Worm (Caenorhabditis elegans) whole organism, late embryonic: ENCODE measurements around the gene catp-5.
A peak's percentile ranks its signal among the peaks of the same experiment; 100 is the strongest.

Experiments used
- F13H6.1 ChIP-seq: sonication (generic microtip); optimal IDR thresholded peaks from 2 replicates; lab custom pipeline; 2016; ENCODE audit warnings: missing genetic modification characterization, missing compliant biosample characterization
- K09A11.1 ChIP-seq: sonication (generic microtip); optimal IDR thresholded peaks from 2 replicates; lab custom pipeline; 2017; ENCODE audit warnings: antibody characterized with exemption, mild to moderate bottlenecking, missing genetic modification characterization, missing compliant biosample characterization; ENCODE audit not compliant: insufficient read depth
- Y22D7AL.16 ChIP-seq: sonication (generic microtip); optimal IDR thresholded peaks from 2 replicates; lab custom pipeline; 2016; ENCODE audit warnings: missing genetic modification characterization, missing compliant biosample characterization
- ama-1 ChIP-seq: fragments of 150-350 bp; optimal IDR thresholded peaks from 2 replicates; lab custom pipeline; 2014
- ceh-14 ChIP-seq: sonication (generic microtip); optimal IDR thresholded peaks from 2 replicates; lab custom pipeline; 2016; ENCODE audit warnings: missing genotype, missing genetic modification characterization, missing compliant biosample characterization
- ceh-2 ChIP-seq: sonication (generic microtip); optimal IDR thresholded peaks from 2 replicates; lab custom pipeline; 2016; ENCODE audit warnings: missing genotype, missing genetic modification characterization, missing compliant biosample characterization
- ceh-30 ChIP-seq: fragments of 150-350 bp; optimal IDR thresholded peaks from 2 replicates; lab custom pipeline; 2014; ENCODE audit warnings: missing biosample characterization, missing genetic modification characterization
- ceh-45 ChIP-seq: fragments of 200-800 bp; sonication (Bioruptor generic); IDR thresholded peaks from 2 replicates; pipeline ENCODE4 v1.3.6; 2022; ENCODE audit warnings: missing genetic modification reagents, missing genetic modification characterization, missing compliant biosample characterization
- ceh-6 ChIP-seq: fragments of 200-800 bp; sonication (Bioruptor generic); optimal IDR thresholded peaks from 2 replicates; lab custom pipeline; 2018; ENCODE audit warnings: mild to moderate bottlenecking, missing genetic modification characterization, missing compliant biosample characterization
- ceh-9 ChIP-seq: sonication (generic microtip); optimal IDR thresholded peaks from 2 replicates; lab custom pipeline; 2016; ENCODE audit warnings: mild to moderate bottlenecking, missing genetic modification characterization, inconsistent platforms, missing compliant biosample characterization
- elt-4 ChIP-seq: sonication (generic microtip); optimal IDR thresholded peaks from 2 replicates; lab custom pipeline; 2016; ENCODE audit warnings: missing genetic modification characterization, missing compliant biosample characterization
- eyg-1 ChIP-seq: sonication (generic microtip); optimal IDR thresholded peaks from 2 replicates; lab custom pipeline; 2016; ENCODE audit warnings: missing genotype, missing genetic modification characterization, missing compliant biosample characterization
- fkh-10 ChIP-seq: fragments of 150-350 bp; optimal IDR thresholded peaks from 2 replicates; lab custom pipeline; 2014; ENCODE audit warnings: missing biosample characterization, missing genetic modification reagents, missing genetic modification characterization
- hlh-13 ChIP-seq: fragments of 200-800 bp; sonication (Bioruptor generic); optimal IDR thresholded peaks from 2 replicates; lab custom pipeline; 2018; ENCODE audit warnings: mild to moderate bottlenecking, missing genetic modification characterization, missing compliant biosample characterization
- hlh-30 ChIP-seq: sonication (generic microtip); optimal IDR thresholded peaks from 2 replicates; lab custom pipeline; 2017; ENCODE audit warnings: antibody characterized with exemption, missing genetic modification characterization, missing compliant biosample characterization; ENCODE audit not compliant: insufficient read depth
- hlh-6 ChIP-seq: sonication (generic microtip); optimal IDR thresholded peaks from 2 replicates; lab custom pipeline; 2016; ENCODE audit warnings: missing genotype, missing genetic modification characterization, missing compliant biosample characterization
- hlh-8 ChIP-seq: sonication (generic microtip); optimal IDR thresholded peaks from 2 replicates; lab custom pipeline; 2016; ENCODE audit warnings: missing genotype, missing genetic modification characterization, missing compliant biosample characterization
- lin-11 ChIP-seq: fragments of 200-800 bp; sonication (Bioruptor generic); optimal IDR thresholded peaks from 2 replicates; lab custom pipeline; 2018; ENCODE audit warnings: mild to moderate bottlenecking, missing genetic modification characterization, missing compliant biosample characterization
- madf-2 ChIP-seq: sonication (generic microtip); optimal IDR thresholded peaks from 2 replicates; lab custom pipeline; 2017; ENCODE audit warnings: missing genetic modification characterization, missing compliant biosample characterization
- mec-3 ChIP-seq: sonication (generic microtip); optimal IDR thresholded peaks from 2 replicates; lab custom pipeline; 2016; ENCODE audit warnings: borderline replicate concordance, missing genetic modification characterization, missing compliant biosample characterization
- nfya-1 ChIP-seq: sonication (generic microtip); optimal IDR thresholded peaks from 2 replicates; lab custom pipeline; 2017; ENCODE audit warnings: missing genetic modification characterization, mild to moderate bottlenecking, missing compliant biosample characterization, antibody characterized with exemption, moderate library complexity
- odd-2 ChIP-seq: sonication (generic microtip); optimal IDR thresholded peaks from 2 replicates; lab custom pipeline; 2017; ENCODE audit warnings: antibody characterized with exemption, mild to moderate bottlenecking, missing genetic modification characterization, missing compliant biosample characterization
- pat-9 ChIP-seq: fragments of 200-800 bp; sonication (Bioruptor generic); optimal IDR thresholded peaks from 2 replicates; lab custom pipeline; 2018; ENCODE audit warnings: mild to moderate bottlenecking, missing genetic modification characterization, moderate library complexity, missing compliant biosample characterization
- pax-1 ChIP-seq: fragments of 150-350 bp; optimal IDR thresholded peaks from 2 replicates; lab custom pipeline; 2014; ENCODE audit warnings: missing biosample characterization, missing genetic modification characterization
- pha-4 ChIP-seq: fragments of 150-350 bp; optimal IDR thresholded peaks from 2 replicates; lab custom pipeline; 2018; ENCODE audit warnings: missing biosample characterization, missing genetic modification reagents, missing genetic modification characterization
- pqm-1 ChIP-seq: sonication (generic microtip); optimal IDR thresholded peaks from 2 replicates; lab custom pipeline; 2016; ENCODE audit warnings: missing genetic modification characterization, missing compliant biosample characterization
- pros-1 ChIP-seq: fragments of 150-350 bp; optimal IDR thresholded peaks from 2 replicates; lab custom pipeline; 2014; ENCODE audit warnings: missing biosample characterization, missing genetic modification reagents, missing genetic modification characterization
- rnt-1 ChIP-seq: sonication (generic microtip); optimal IDR thresholded peaks from 2 replicates; lab custom pipeline; 2016; ENCODE audit warnings: missing genetic modification characterization, missing compliant biosample characterization
- sox-2 ChIP-seq: fragments of 200-800 bp; sonication (Bioruptor generic); IDR thresholded peaks from 2 replicates; pipeline ENCODE4 v1.3.6; 2022; ENCODE audit warnings: missing genetic modification reagents, missing genetic modification characterization, missing compliant biosample characterization
- sox-4 ChIP-seq: sonication (generic microtip); optimal IDR thresholded peaks from 2 replicates; lab custom pipeline; 2017; ENCODE audit warnings: mild to moderate bottlenecking, missing genetic modification characterization, inconsistent platforms, missing compliant biosample characterization
- tbx-2 ChIP-seq: sonication (generic microtip); optimal IDR thresholded peaks from 2 replicates; lab custom pipeline; 2016; ENCODE audit warnings: missing genetic modification characterization, missing compliant biosample characterization
- tbx-7 ChIP-seq: sonication (generic microtip); optimal IDR thresholded peaks from 2 replicates; lab custom pipeline; 2016; ENCODE audit warnings: missing genotype, missing genetic modification characterization, missing compliant biosample characterization
- ttx-3 ChIP-seq: sonication (generic microtip); optimal IDR thresholded peaks from 2 replicates; lab custom pipeline; 2016; ENCODE audit warnings: missing genetic modification reagents, missing genetic modification characterization, missing compliant biosample characterization
- unc-86 ChIP-seq: sonication (generic microtip); optimal IDR thresholded peaks from 2 replicates; lab custom pipeline; 2016; ENCODE audit warnings: missing genetic modification characterization, missing compliant biosample characterization
- zip-5 ChIP-seq: sonication (generic microtip); optimal IDR thresholded peaks from 2 replicates; lab custom pipeline; 2016; ENCODE audit warnings: missing genetic modification characterization, missing compliant biosample characterization
- ztf-16 ChIP-seq: sonication (generic microtip); optimal IDR thresholded peaks from 2 replicates; lab custom pipeline; 2017; ENCODE audit warnings: missing genetic modification characterization, missing compliant biosample characterization

catp-5 gene

DNA sequence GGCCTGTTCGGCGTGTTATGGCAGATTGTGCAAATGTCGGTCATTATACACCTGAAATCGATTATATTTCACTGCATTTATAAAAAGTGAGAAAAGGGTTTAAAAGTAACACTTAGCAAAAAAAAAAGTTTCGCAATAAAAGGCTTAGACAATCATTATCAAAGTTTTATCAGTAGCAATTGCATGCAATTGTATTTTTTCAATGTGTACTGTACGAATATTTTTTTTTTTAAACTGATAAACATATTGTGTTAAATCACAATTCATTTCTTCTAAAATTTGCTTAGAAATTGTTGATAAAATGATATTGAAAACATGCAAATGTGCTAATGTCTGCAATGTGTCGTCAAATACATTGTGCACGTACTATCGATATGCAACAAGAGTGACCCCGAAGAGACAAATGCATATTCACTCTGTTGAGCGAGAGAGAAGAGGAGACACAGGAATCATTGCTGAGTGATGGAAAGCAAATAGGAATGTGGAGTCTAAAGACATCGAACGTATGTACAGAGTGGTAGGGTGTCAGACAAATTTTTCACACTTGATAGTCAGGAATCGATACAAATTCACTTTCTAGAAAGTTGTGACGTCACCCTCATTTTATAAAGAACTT lies 37.7 kb upstream of the catp-5 start, which contains the start of gene C02B8.6 (continued):
- no peak for TF ChIP-seq zip-5 (tag; lab: Kevin White, UChicago)
- TF ChIP-seq sox-2 (GFP tag; lab: Robert Waterston, UW) = no peak
- peak; percentile 54 for TF ChIP-seq tbx-2
- TF ChIP-seq tbx-7 (tag; lab: Kevin White, UChicago) = no peak
- no peak for TF ChIP-seq rnt-1
- TF ChIP-seq madf-2 (tag; lab: Kevin White, UChicago) = no peak

DNA sequence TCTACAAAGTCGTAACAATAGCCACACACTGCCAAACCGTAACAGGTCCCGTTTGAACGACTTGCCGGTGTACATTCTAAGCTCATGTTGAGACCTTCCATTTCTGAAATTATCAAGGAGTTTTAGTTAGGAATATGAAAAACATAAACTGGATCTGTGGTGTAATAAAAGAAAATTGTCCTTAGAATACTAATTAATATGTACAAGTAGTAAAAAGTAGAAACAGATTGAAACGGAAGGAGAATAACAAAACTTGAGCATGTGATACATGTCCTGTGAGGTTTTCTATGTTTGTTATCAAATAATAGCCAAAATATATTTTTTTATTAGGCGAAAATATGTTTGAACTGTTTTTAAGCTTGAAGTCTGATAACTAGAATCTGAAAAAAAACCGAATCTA lies 30.9 kb upstream of the catp-5 start, which contains the start of gene frpr-1:
Gene frpr-1, minus strand, starts transcription at position 101 of the 400 bp plus-strand sequence.
- TF ChIP-seq eyg-1 (tag; lab: Kevin White, UChicago) (no peak), ama-1 (lab: Kevin White, UChicago) (no peak), ceh-30 (tag; lab: Kevin White, UChicago) (no peak), F13H6.1 (no peak), ztf-16 (tag; lab: Kevin White, UChicago) (no peak), mec-3 (tag; lab: Kevin White, UChicago) (no peak)

DNA sequence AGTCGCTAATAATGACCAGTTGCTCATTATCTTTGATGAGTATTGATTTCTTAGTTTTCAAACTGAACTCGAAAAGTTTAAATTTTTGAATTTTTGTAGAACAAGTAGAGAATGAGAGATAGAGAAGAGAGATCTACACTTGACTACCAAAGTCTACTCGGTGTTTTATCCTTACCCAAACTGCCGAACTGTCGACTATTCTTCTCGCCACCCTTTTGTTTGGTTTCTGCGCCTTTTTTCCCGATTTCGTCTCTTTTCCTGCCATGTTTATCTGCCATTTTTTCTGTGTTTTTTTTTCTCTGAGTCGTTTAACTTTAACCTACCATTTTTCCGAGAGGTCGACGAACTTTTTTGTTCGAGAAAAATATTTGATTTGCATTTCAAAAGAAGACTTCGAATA lies 24.5 kb upstream of the catp-5 start, which contains the start of gene C02B8.12:
Gene C02B8.12, minus strand, starts transcription at position 175 of the 400 bp plus-strand sequence.
- TF ChIP-seq odd-2 (tag; lab: Kevin White, UChicago) = no peak
- TF ChIP-seq sox-2 (GFP tag; lab: Robert Waterston, UW) = no peak
- TF ChIP-seq pros-1 (tag; lab: Kevin White, UChicago) = no peak
- TF ChIP-seq unc-86 = no peak
- no peak for TF ChIP-seq pha-4 (tag; lab: Kevin White, UChicago)
- no peak for TF ChIP-seq tbx-2
- no peak for TF ChIP-seq ceh-2 (tag; lab: Kevin White, UChicago)
- TF ChIP-seq ttx-3 (tag; lab: Kevin White, UChicago) = no peak
- TF ChIP-seq nfya-1 (tag; lab: Kevin White, UChicago) = no peak
- TF ChIP-seq pat-9 (tag; lab: Kevin White, UChicago) = no peak
- no peak for TF ChIP-seq ceh-45 (GFP tag; lab: Robert Waterston, UW)
- no peak for TF ChIP-seq K09A11.1 (tag; lab: Kevin White, UChicago)
- no peak for TF ChIP-seq Y22D7AL.16 (tag; lab: Kevin White, UChicago)
- TF ChIP-seq, all 69 proteins: peak for 0

DNA sequence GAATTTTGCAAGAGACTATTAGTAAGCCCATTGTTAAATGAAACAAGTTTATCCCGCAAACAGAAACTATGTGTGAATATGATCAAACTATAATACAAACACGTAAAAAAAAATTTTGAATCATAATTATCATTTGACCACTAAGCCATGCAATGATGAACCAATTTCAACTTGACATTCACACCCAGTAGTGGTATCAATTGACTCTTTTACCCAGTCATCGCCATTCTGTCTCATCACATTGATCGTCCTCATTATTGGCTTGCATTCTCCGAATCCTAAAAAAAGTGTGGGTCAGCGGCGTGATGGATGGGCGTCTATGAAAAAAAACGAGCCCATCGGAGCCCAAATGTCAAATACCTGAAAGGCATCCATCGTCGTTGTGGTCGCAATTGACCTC lies 21.6 kb upstream of the catp-5 start:
- TF ChIP-seq lin-11 (tag; lab: Kevin White, UChicago) = no peak
- no peak for TF ChIP-seq hlh-13 (GFP tag; lab: Kevin White, UChicago)
- no peak for TF ChIP-seq hlh-30 (tag; lab: Kevin White, UChicago)
- no peak for TF ChIP-seq ztf-16 (tag; lab: Kevin White, UChicago)
- no peak for TF ChIP-seq fkh-10 (GFP tag; lab: Kevin White, UChicago)
- no peak for TF ChIP-seq ceh-9 (tag; lab: Kevin White, UChicago)
- TF ChIP-seq pax-1 (tag; lab: Kevin White, UChicago) = no peak
- TF ChIP-seq eyg-1 (tag; lab: Kevin White, UChicago) = no peak
- TF ChIP-seq hlh-6 (tag; lab: Kevin White, UChicago) = no peak
- TF ChIP-seq hlh-8 (tag; lab: Kevin White, UChicago) = no peak
- no peak for TF ChIP-seq ceh-6 (GFP tag; lab: Kevin White, UChicago)
- no peak for TF ChIP-seq pat-9 (tag; lab: Kevin White, UChicago)
- TF ChIP-seq K09A11.1 (tag; lab: Kevin White, UChicago) = no peak
- TF ChIP-seq ceh-45 (GFP tag; lab: Robert Waterston, UW) = no peak
- no peak for TF ChIP-seq sox-4 (tag; lab: Kevin White, UChicago)
- TF ChIP-seq elt-4 (tag; lab: Kevin White, UChicago) = no peak
- TF ChIP-seq pqm-1 (tag; lab: Kevin White, UChicago) = no peak
- TF ChIP-seq ceh-14 (tag; lab: Kevin White, UChicago) = no peak
